Worm (Caenorhabditis elegans): ENCODE measurements around the gene nhr-1.
A peak's percentile ranks its signal among the peaks of the same experiment; 100 is the strongest.

Gene nhr-1

DNA sequence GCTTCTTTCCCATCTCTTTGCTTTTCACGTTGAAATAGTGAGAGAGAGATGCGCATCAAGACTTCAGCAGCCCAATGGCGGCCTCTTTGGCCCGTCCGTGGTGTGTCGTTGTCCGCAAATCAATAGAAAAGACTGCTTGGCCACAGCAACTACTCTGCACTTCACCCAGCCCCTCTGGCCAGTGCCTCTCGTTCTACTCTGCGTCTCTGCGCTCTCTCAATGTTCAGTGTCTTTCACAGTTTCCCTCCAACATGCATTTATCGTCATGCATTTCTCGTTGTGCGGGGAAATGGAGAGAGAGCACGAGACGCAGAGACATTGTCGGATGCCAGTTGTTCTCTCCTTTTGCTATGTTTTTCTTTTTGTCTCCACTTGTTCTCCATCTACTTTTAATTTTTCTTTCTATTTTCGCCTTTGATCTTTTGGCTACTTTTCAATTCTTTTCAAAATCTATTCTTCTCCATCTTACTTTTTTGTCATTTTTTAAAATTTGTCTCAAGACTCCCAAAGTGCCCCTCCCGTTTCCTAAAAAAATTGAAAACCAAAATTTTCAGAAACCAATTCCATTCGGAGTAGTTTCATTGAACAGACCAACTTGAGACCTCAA, at the start of gene nhr-1 (continued):
- TF ChIP-seq nfya-1 (tag; optimal IDR thresholded peaks at IDR 0.05; ENCODE audit: borderline replicate concordance, insufficient read depth) (no peak), tbp1 (GFP tag; optimal IDR thresholded peaks at IDR 0.05) (peak; percentile 44), madf-3 (GFP tag; IDR thresholded peaks at IDR 0.05) (no peak), hmg-1.2 (GFP tag; IDR thresholded peaks at IDR 0.05) (peak; percentile 86), nhr-80 (tag; optimal IDR thresholded peaks at IDR 0.05) (peak; percentile 82), F49E8.2 (tag; optimal IDR thresholded peaks at IDR 0.05; ENCODE audit: insufficient read depth) (no peak), F55B11.4 (tag; optimal IDR thresholded peaks at IDR 0.05; ENCODE audit: borderline replicate concordance, insufficient read depth) (no peak), ceh-58 (GFP tag; IDR thresholded peaks at IDR 0.05) (no peak), sea-2 (GFP tag; IDR thresholded peaks at IDR 0.05) (no peak), ceh-40 (GFP tag; IDR thresholded peaks at IDR 0.05) (no peak), atf-7 (tag; optimal IDR thresholded peaks at IDR 0.05) (peak; percentile 36), snpc-1.1 (tag; optimal IDR thresholded peaks at IDR 0.05; ENCODE audit: insufficient read depth) (no peak), ztf-28 (GFP tag; IDR thresholded peaks at IDR 0.05) (no peak), snpc-3.4 (tag; optimal IDR thresholded peaks at IDR 0.05) (peak; percentile 20), B0261.1 (tag; optimal IDR thresholded peaks at IDR 0.05) (no peak), pbrm-1 (GFP tag; IDR thresholded peaks at IDR 0.05) (peak; percentile 41; the same call in 1 of the 2 replicates), efl-1 (GFP tag; optimal IDR thresholded peaks at IDR 0.05) (no peak), B0035.1 (tag; optimal IDR thresholded peaks at IDR 0.05) (no peak), attf-3 (GFP tag; conservative IDR thresholded peaks at IDR 0.05) (no peak), aptf-2 (GFP tag; conservative IDR thresholded peaks at IDR 0.05) (no peak), lsy-27 (tag; optimal IDR thresholded peaks at IDR 0.05; ENCODE audit: borderline replicate concordance, insufficient read depth) (no peak), hrde-1 (tag; optimal IDR thresholded peaks at IDR 0.05; ENCODE audit: borderline replicate concordance) (no peak), egrh-3 (GFP tag; IDR thresholded peaks at IDR 0.05) (peak; percentile 54), ceh-100 (GFP tag; IDR thresholded peaks at IDR 0.05) (no peak), die-1 (tag; optimal IDR thresholded peaks at IDR 0.05) (peak; percentile 40), ztf-3 (GFP tag; optimal IDR thresholded peaks at IDR 0.05) (no peak), repo-1 (tag; optimal IDR thresholded peaks at IDR 0.05) (no peak), nfya-2 (GFP tag; IDR thresholded peaks at IDR 0.05) (no peak), Y53F4B.3 (GFP tag; IDR thresholded peaks at IDR 0.05) (no peak), madf-6 (GFP tag; IDR thresholded peaks at IDR 0.05) (no peak), akir-1 (GFP tag; optimal IDR thresholded peaks at IDR 0.05) (no peak), F10E7.11 (tag; optimal IDR thresholded peaks at IDR 0.05) (no peak), ceh-27 (GFP tag; optimal IDR thresholded peaks at IDR 0.05) (peak; percentile 75), lir-1 (GFP tag; conservative IDR thresholded peaks at IDR 0.05) (no peak), K11D2.4 (GFP tag; IDR thresholded peaks at IDR 0.05) (peak; percentile 73; the same call in 1 of the 2 replicates), tlf-1 (GFP tag; optimal IDR thresholded peaks at IDR 0.05) (no peak), Y53G8AR.9 (GFP tag; conservative IDR thresholded peaks at IDR 0.05) (no peak), mel-28 (tag; optimal IDR thresholded peaks at IDR 0.05; ENCODE audit: borderline replicate concordance) (no peak), rcor-1 (GFP tag; IDR thresholded peaks at IDR 0.05) (peak; percentile 38; the same call in 1 of the 2 replicates), F33H1.4 (GFP tag; IDR thresholded peaks at IDR 0.05) (no peak), cebp-1 (GFP tag; IDR thresholded peaks at IDR 0.05) (0 out of 2 replicates have a peak, but pooled peaks have one; percentile 40), cebp-1 (tag; optimal IDR thresholded peaks at IDR 0.05) (peak; percentile 84), madf-10 (tag; optimal IDR thresholded peaks at IDR 0.05) (peak; percentile 42), xnd-1 (tag; optimal IDR thresholded peaks at IDR 0.05) (no peak), dpl-1 (GFP tag; optimal IDR thresholded peaks at IDR 0.05) (no peak), F39B2.1 (GFP tag; IDR thresholded peaks at IDR 0.05) (no peak), bed-2 (GFP tag; IDR thresholded peaks at IDR 0.05) (no peak)
